Worm (Caenorhabditis elegans): Measurements from ENCODE around the gene Y45F10A.7.

ce11 chrIV:13487596-13487995 is 4.8 kb upstream of the Y45F10A.7 start:
- TF ChIP-seq W03F9.2 (tag; optimal IDR thresholded peaks at IDR 0.05) (no peak), him-1 (tag; optimal IDR thresholded peaks at IDR 0.05) (no peak)

Data from whole organism, L4/young adult.